Fruit fly (Drosophila melanogaster) whole organism, embryonic: Measurements from ENCODE around the gene Cnot4.

ENCODE experiments used
- ATbp ChIP-seq: fragments of 200-800 bp; sonication (Bioruptor generic); optimal IDR thresholded peaks from 2 replicates; lab custom pipeline; 2017; ENCODE audit warnings: missing biosample characterization, mild to moderate bottlenecking, missing genetic modification characterization, missing genetic modification reagents
- Antp ChIP-seq: fragments of 200-800 bp; sonication (Bioruptor generic); optimal IDR thresholded peaks from 3 replicates; lab custom pipeline; 2016; ENCODE audit warnings: missing biosample characterization, missing genetic modification characterization
- BEAF-32 ChIP-seq: fragments of 200-800 bp; sonication (Bioruptor generic); optimal IDR thresholded peaks from 3 replicates; lab custom pipeline; 2017; ENCODE audit warnings: missing biosample characterization, missing genetic modification characterization, mild to moderate bottlenecking, moderate library complexity, missing genetic modification reagents
- CG10209 ChIP-seq: fragments of 200-800 bp; sonication (Bioruptor generic); optimal IDR thresholded peaks from 3 replicates; lab custom pipeline; 2017; ENCODE audit warnings: missing biosample characterization, mild to moderate bottlenecking, missing genetic modification characterization, missing genetic modification reagents
- CG1024 ChIP-seq: fragments of 200-800 bp; sonication (Bioruptor generic); IDR thresholded peaks from 2 replicates; pipeline ENCODE4 v1.3.6; 2022; ENCODE audit warnings: missing biosample characterization, missing genetic modification characterization
- CG10654 ChIP-seq: fragments of 200-800 bp; sonication (Bioruptor generic); optimal IDR thresholded peaks from 2 replicates; lab custom pipeline; 2016; ENCODE audit warnings: missing biosample characterization, missing genetic modification characterization
- CG14710 ChIP-seq: fragments of 200-800 bp; sonication (Bioruptor generic); optimal IDR thresholded peaks from 3 replicates; lab custom pipeline; 2019; ENCODE audit warnings: missing biosample characterization, mild to moderate bottlenecking, missing genetic modification characterization, moderate library complexity
- CG15269 ChIP-seq: fragments of 200-800 bp; sonication (Bioruptor generic); optimal IDR thresholded peaks from 2 replicates; lab custom pipeline; 2018; ENCODE audit warnings: missing biosample characterization, mild to moderate bottlenecking, missing genetic modification characterization, moderate library complexity
- CG15514 ChIP-seq: fragments of 200-800 bp; sonication (Bioruptor generic); optimal IDR thresholded peaks from 3 replicates; lab custom pipeline; 2017; ENCODE audit warnings: missing biosample characterization, missing genetic modification characterization, mild to moderate bottlenecking, moderate library complexity, missing genetic modification reagents
- CG2116 ChIP-seq: fragments of 200-800 bp; sonication (Bioruptor generic); optimal IDR thresholded peaks from 3 replicates; lab custom pipeline; 2018; ENCODE audit warnings: missing biosample characterization, mild to moderate bottlenecking, missing genetic modification characterization
- CG2120 ChIP-seq: fragments of 200-800 bp; sonication (Bioruptor generic); optimal IDR thresholded peaks from 3 replicates; lab custom pipeline; 2016; ENCODE audit warnings: missing biosample characterization, missing genetic modification characterization
- CG30020 ChIP-seq: fragments of 200-800 bp; optimal IDR thresholded peaks from 2 replicates; lab custom pipeline; 2019; ENCODE audit warnings: missing biosample characterization, mild to moderate bottlenecking, missing genetic modification characterization, moderate library complexity
- CG33213 ChIP-seq: fragments of 200-800 bp; sonication (Bioruptor generic); optimal IDR thresholded peaks from 3 replicates; lab custom pipeline; 2016; ENCODE audit warnings: missing biosample characterization, missing genetic modification characterization
- CG3838 ChIP-seq: fragments of 200-800 bp; sonication (Bioruptor generic); optimal IDR thresholded peaks from 3 replicates; lab custom pipeline; 2016; ENCODE audit warnings: missing biosample characterization, missing genetic modification characterization
- CG6791 ChIP-seq: fragments of 200-800 bp; sonication (Bioruptor generic); IDR thresholded peaks from 3 replicates; pipeline ENCODE4 v1.3.6; 2022; ENCODE audit warnings: missing biosample characterization, missing genetic modification characterization; ENCODE audit not compliant: partially characterized antibody
- CG7839 ChIP-seq: fragments of 200-800 bp; sonication (Bioruptor generic); optimal IDR thresholded peaks from 3 replicates; lab custom pipeline; 2018; ENCODE audit warnings: missing biosample characterization, mild to moderate bottlenecking, missing genetic modification characterization, moderate library complexity
- CG9797 ChIP-seq: fragments of 200-800 bp; sonication (Bioruptor generic); optimal IDR thresholded peaks from 3 replicates; lab custom pipeline; 2018; ENCODE audit warnings: missing biosample characterization, mild to moderate bottlenecking, missing genetic modification characterization
- CG9876 ChIP-seq: fragments of 200-800 bp; sonication (Bioruptor generic); optimal IDR thresholded peaks from 2 replicates; lab custom pipeline; 2016; ENCODE audit warnings: missing biosample characterization, missing genetic modification characterization
- CoRest ChIP-seq: fragments of 200-800 bp; sonication (Bioruptor generic); optimal IDR thresholded peaks from 3 replicates; lab custom pipeline; 2018; ENCODE audit warnings: missing biosample characterization, mild to moderate bottlenecking, missing genetic modification characterization, moderate library complexity
- CrebB ChIP-seq: fragments of 200-800 bp; sonication (Bioruptor generic); optimal IDR thresholded peaks from 3 replicates; lab custom pipeline; 2018; ENCODE audit warnings: missing biosample characterization, mild to moderate bottlenecking, missing genetic modification characterization
- Dp ChIP-seq: fragments of 200-800 bp; sonication (Bioruptor generic); optimal IDR thresholded peaks from 2 replicates; lab custom pipeline; 2018; ENCODE audit warnings: missing biosample characterization, mild to moderate bottlenecking, missing genetic modification characterization, moderate library complexity
- Ets65A ChIP-seq: fragments of 200-800 bp; sonication (Bioruptor generic); peaks from one replicate; lab custom pipeline; 2016; ENCODE audit warnings: missing biosample characterization, missing genetic modification characterization
- HLH54F ChIP-seq: fragments of 200-800 bp; sonication (Bioruptor generic); optimal IDR thresholded peaks from 3 replicates; lab custom pipeline; 2016; ENCODE audit warnings: missing biosample characterization, missing genetic modification characterization
- Hr3 ChIP-seq: fragments of 200-800 bp; sonication (Bioruptor generic); optimal IDR thresholded peaks from 3 replicates; lab custom pipeline; 2016; ENCODE audit warnings: missing biosample characterization, missing genetic modification characterization
- MBD-R2 ChIP-seq: fragments of 200-800 bp; sonication (Bioruptor generic); IDR thresholded peaks from 2 replicates; pipeline ENCODE4 v1.3.6; 2022; ENCODE audit warnings: missing biosample characterization, missing genetic modification characterization
- MESR4 ChIP-seq: fragments of 200-800 bp; sonication (Bioruptor generic); optimal IDR thresholded peaks from 2 replicates; lab custom pipeline; 2018; ENCODE audit warnings: missing biosample characterization, mild to moderate bottlenecking, missing genetic modification characterization, moderate library complexity
- Meics ChIP-seq: fragments of 200-800 bp; sonication (Bioruptor generic); optimal IDR thresholded peaks from 2 replicates; lab custom pipeline; 2017; ENCODE audit warnings: missing biosample characterization, mild to moderate bottlenecking, missing genetic modification characterization
- Nf-YC ChIP-seq: fragments of 200-800 bp; optimal IDR thresholded peaks from 3 replicates; lab custom pipeline; 2019; ENCODE audit warnings: missing biosample characterization, mild to moderate bottlenecking, missing genetic modification characterization, moderate library complexity
- NfI ChIP-seq: fragments of 200-800 bp; sonication (Bioruptor generic); optimal IDR thresholded peaks from 3 replicates; lab custom pipeline; 2018; ENCODE audit warnings: missing biosample characterization, mild to moderate bottlenecking, missing genetic modification characterization, moderate library complexity
- Sox102F ChIP-seq: fragments of 200-800 bp; sonication (Bioruptor generic); optimal IDR thresholded peaks from 2 replicates; lab custom pipeline; 2018; ENCODE audit warnings: missing biosample characterization, mild to moderate bottlenecking, missing genetic modification characterization, moderate library complexity
- Sry-β ChIP-seq: fragments of 200-800 bp; sonication (Bioruptor generic); optimal IDR thresholded peaks from 2 replicates; lab custom pipeline; 2018; ENCODE audit warnings: missing biosample characterization, mild to moderate bottlenecking, missing genetic modification characterization, moderate library complexity
- Sry-δ ChIP-seq: fragments of 200-800 bp; sonication (Bioruptor generic); optimal IDR thresholded peaks from 2 replicates; lab custom pipeline; 2016; ENCODE audit warnings: missing biosample characterization, missing genetic modification characterization
- YL-1 ChIP-seq: fragments of 200-800 bp; sonication (Bioruptor generic); optimal IDR thresholded peaks from 3 replicates; lab custom pipeline; 2017; ENCODE audit warnings: missing biosample characterization, mild to moderate bottlenecking, missing genetic modification characterization
- bbx ChIP-seq: fragments of 200-800 bp; sonication (Bioruptor generic); IDR thresholded peaks from 2 replicates; pipeline ENCODE4 v1.3.6; 2022; ENCODE audit warnings: missing biosample characterization, missing genetic modification characterization; ENCODE audit not compliant: partially characterized antibody
- br ChIP-seq: fragments of >200 bp; optimal IDR thresholded peaks from 2 replicates; lab custom pipeline; 2017
- chif ChIP-seq, 2 experiments: fragments of 200-800 bp; sonication (Bioruptor generic); optimal IDR thresholded peaks; 3 replicates each; lab custom pipeline; 2016; ENCODE audit warnings: missing biosample characterization in 2 of 2, missing genetic modification characterization in 2 of 2
- ci ChIP-seq: fragments of 200-800 bp; sonication (Bioruptor generic); IDR thresholded peaks from 3 replicates; pipeline ENCODE4 v1.3.6; 2022; ENCODE audit warnings: missing biosample characterization, missing genetic modification characterization
- dimm ChIP-seq: fragments of 200-800 bp; sonication (Bioruptor generic); IDR thresholded peaks from 2 replicates; pipeline ENCODE4 v1.3.6; 2022; ENCODE audit warnings: missing biosample characterization, missing genetic modification characterization
- dmrt99B ChIP-seq: fragments of 200-800 bp; sonication (Bioruptor generic); optimal IDR thresholded peaks from 2 replicates; lab custom pipeline; 2018; ENCODE audit warnings: missing biosample characterization, mild to moderate bottlenecking, missing genetic modification characterization, moderate library complexity
- gfzf ChIP-seq: fragments of 200-800 bp; sonication (Bioruptor generic); optimal IDR thresholded peaks from 2 replicates; lab custom pipeline; 2016; ENCODE audit warnings: missing biosample characterization, mild to moderate bottlenecking, missing genetic modification characterization, moderate library complexity
- kay ChIP-seq: fragments of 200-800 bp; sonication (Bioruptor generic); optimal IDR thresholded peaks from 2 replicates; lab custom pipeline; 2016; ENCODE audit warnings: missing biosample characterization, missing genetic modification characterization
- ken ChIP-seq: fragments of 200-800 bp; sonication (Bioruptor generic); IDR thresholded peaks from 3 replicates; pipeline ENCODE4 v1.3.6; 2022; ENCODE audit warnings: missing biosample characterization, missing genetic modification characterization
- pzg ChIP-seq: fragments of 200-800 bp; sonication (Bioruptor generic); optimal IDR thresholded peaks from 3 replicates; lab custom pipeline; 2018; ENCODE audit warnings: missing biosample characterization, mild to moderate bottlenecking, missing genetic modification characterization, moderate library complexity
- sd ChIP-seq: fragments of 200-800 bp; sonication (Bioruptor generic); optimal IDR thresholded peaks from 3 replicates; lab custom pipeline; 2018; ENCODE audit warnings: missing biosample characterization, mild to moderate bottlenecking, missing genetic modification characterization, moderate library complexity
- sens ChIP-seq: fragments of 200-800 bp; sonication (Bioruptor generic); peaks from one replicate; lab custom pipeline; 2016; ENCODE audit warnings: missing biosample characterization, missing genetic modification characterization
- stwl ChIP-seq: fragments of 200-800 bp; sonication (Bioruptor generic); optimal IDR thresholded peaks from 3 replicates; lab custom pipeline; 2018; ENCODE audit warnings: missing biosample characterization, mild to moderate bottlenecking, missing genetic modification characterization, moderate library complexity
- tna ChIP-seq: fragments of 200-800 bp; sonication (Bioruptor generic); IDR thresholded peaks from 2 replicates; pipeline ENCODE4 v1.3.6; 2022; ENCODE audit warnings: missing biosample characterization, missing genetic modification characterization; ENCODE audit not compliant: partially characterized antibody
- vvl ChIP-seq: fragments of 200-800 bp; sonication (Bioruptor generic); IDR thresholded peaks from 2 replicates; pipeline ENCODE4 v1.3.6; 2022; ENCODE audit warnings: missing biosample characterization, missing genetic modification characterization

Cnot4 gene

dm6 chr2L:10362408-10363067 lies 34.0 kb upstream of the Cnot4 start, which contains the start of the genes Cand1 and pim (continued):
- TF ChIP-seq bbx (GFP tag; lab: Robert Waterston, UW): peak; percentile 66
- TF ChIP-seq chif (GFP tag; optimal IDR thresholded peaks at IDR 0.05; lab: Kevin White, UChicago): no peak
- TF ChIP-seq Dp: peak; percentile 77
- no peak for TF ChIP-seq tna (GFP tag; lab: Robert Waterston, UW)
- no peak for TF ChIP-seq Ets65A (GFP tag; lab: Kevin White, UChicago)
- TF ChIP-seq CG3838 (GFP tag; lab: Kevin White, UChicago): no peak
- TF ChIP-seq, all 482 proteins: peak for 80

- TF ChIP-seq dmrt99B (tag; lab: Kevin White, UChicago): no peak
- no peak for TF ChIP-seq CG2120 (GFP tag; lab: Kevin White, UChicago)
- TF ChIP-seq CG14710 (tag; lab: Kevin White, UChicago): peak; percentile 3
- TF ChIP-seq kay (GFP tag; lab: Kevin White, UChicago): no peak
- TF ChIP-seq YL-1: peak; percentile 32
- TF ChIP-seq CG6791 (GFP tag; lab: Robert Waterston, UW): no peak
- no peak for TF ChIP-seq CG9876 (GFP tag; lab: Kevin White, UChicago)
- TF ChIP-seq Sox102F (GFP tag; lab: Kevin White, UChicago): no peak
- TF ChIP-seq MESR4 (GFP tag; lab: Kevin White, UChicago): peak; percentile 52
- no peak for TF ChIP-seq Meics (GFP tag; lab: Kevin White, UChicago)
- no peak for TF ChIP-seq ATbp
- TF ChIP-seq CoRest (tag; lab: Kevin White, UChicago): peak; percentile 8
- no peak for TF ChIP-seq Hr3 (GFP tag; lab: Kevin White, UChicago)
- peak; percentile 36 for TF ChIP-seq Sry-δ
- TF ChIP-seq CG9797 (GFP tag; lab: Kevin White, UChicago): peak; percentile 2
- no peak for TF ChIP-seq CG7839 (tag; lab: Kevin White, UChicago)
- no peak for TF ChIP-seq Antp (GFP tag; lab: Kevin White, UChicago)
- TF ChIP-seq gfzf (GFP tag; lab: Kevin White, UChicago): peak; percentile 48
- TF ChIP-seq Sry-β (GFP tag; lab: Kevin White, UChicago): peak; percentile 90
- 0 out of 2 replicates have a peak, but pooled peaks have one; percentile 30 for TF ChIP-seq MBD-R2
- TF ChIP-seq BEAF-32 (GFP tag; lab: Kevin White, UChicago): no peak
- no peak for TF ChIP-seq ken (GFP tag; lab: Robert Waterston, UW)
- peak; percentile 16 for TF ChIP-seq CG2116 (GFP tag; lab: Kevin White, UChicago)
- peak; percentile 7 for TF ChIP-seq stwl (tag; lab: Kevin White, UChicago)
- peak; percentile 24 for TF ChIP-seq pzg (GFP tag; lab: Kevin White, UChicago)
- TF ChIP-seq vvl (GFP tag; lab: Robert Waterston, UW): no peak
- TF ChIP-seq ci (GFP tag; lab: Robert Waterston, UW): 0 out of 3 replicates have a peak, but pooled peaks have one; percentile 24
- no peak for TF ChIP-seq br (lab: Kevin White, UChicago)
- TF ChIP-seq sd (tag; lab: Kevin White, UChicago): no peak
- TF ChIP-seq CG30020 (tag; lab: Kevin White, UChicago): peak; percentile 80
- no peak for TF ChIP-seq CG10209 (GFP tag; lab: Kevin White, UChicago)
- no peak for TF ChIP-seq HLH54F (GFP tag; lab: Kevin White, UChicago)
- TF ChIP-seq CG10654: no peak
- peak; percentile 5 for TF ChIP-seq CG15514
- no peak for TF ChIP-seq NfI (GFP tag; lab: Kevin White, UChicago)
- TF ChIP-seq Nf-YC: peak; percentile 3
- TF ChIP-seq CrebB (tag; lab: Kevin White, UChicago): no peak
- peak; percentile 30 for TF ChIP-seq sens
- no peak for TF ChIP-seq CG33213 (GFP tag; lab: Kevin White, UChicago)
- TF ChIP-seq CG15269 (tag; lab: Kevin White, UChicago): no peak
- no peak for TF ChIP-seq dimm (GFP tag; lab: Robert Waterston, UW)
- TF ChIP-seq CG1024 (GFP tag; lab: Robert Waterston, UW): no peak
These were observed 32.3 kb upstream of the Cnot4 start, which contains the start of gene lft for dm6 chr2L:10364229-10364628. TSS of gene lft (plus strand) at chr2L:10364471.
